Worm (Caenorhabditis elegans) whole organism, young adult: ENCODE results near the gene set-12.

Source experiments
- C06A6.2 ChIP-seq: fragments of 200-800 bp; sonication (Bioruptor generic); conservative IDR thresholded peaks from 2 replicates; pipeline ENCODE4 v1.3.6; 2022; ENCODE audit warnings: missing genetic modification characterization, missing compliant biosample characterization
- K11D2.4 ChIP-seq: fragments of 200-800 bp; sonication (Bioruptor generic); IDR thresholded peaks from 2 replicates; pipeline ENCODE4 v1.3.6; 2022; ENCODE audit warnings: missing genetic modification reagents, missing genetic modification characterization, missing compliant biosample characterization
- ama-1 ChIP-seq, 3 experiments: fragments of 150-350 bp in 1 of 3; sonication (generic microtip) in 2 of 3; optimal IDR thresholded peaks; 2 replicates each; lab custom pipeline; 2014 to 2018; ENCODE audit warnings: missing biosample characterization in 2 of 3, missing genetic modification characterization in 2 of 3, missing genetic modification reagents in 2 of 3
- attf-3 ChIP-seq: fragments of 200-800 bp; sonication (Bioruptor generic); conservative IDR thresholded peaks from 2 replicates; pipeline ENCODE4 v1.3.6; 2022; ENCODE audit warnings: missing genetic modification reagents, missing genetic modification characterization, missing compliant biosample characterization
- madf-6 ChIP-seq: fragments of 200-800 bp; sonication (Bioruptor generic); IDR thresholded peaks from 2 replicates; pipeline ENCODE4 v1.3.6; 2022; ENCODE audit warnings: missing genetic modification reagents, missing genetic modification characterization, missing compliant biosample characterization
- zfh-2 ChIP-seq: fragments of 200-800 bp; sonication (Bioruptor generic); conservative IDR thresholded peaks from 2 replicates; pipeline ENCODE4 v1.3.6; 2022; ENCODE audit warnings: missing genetic modification reagents, missing genetic modification characterization, missing compliant biosample characterization
- ztf-3 ChIP-seq: fragments of 200-800 bp; sonication (Bioruptor generic); optimal IDR thresholded peaks from 2 replicates; lab custom pipeline; 2018; ENCODE audit warnings: mild to moderate bottlenecking, missing genetic modification characterization, missing compliant biosample characterization

DNA sequence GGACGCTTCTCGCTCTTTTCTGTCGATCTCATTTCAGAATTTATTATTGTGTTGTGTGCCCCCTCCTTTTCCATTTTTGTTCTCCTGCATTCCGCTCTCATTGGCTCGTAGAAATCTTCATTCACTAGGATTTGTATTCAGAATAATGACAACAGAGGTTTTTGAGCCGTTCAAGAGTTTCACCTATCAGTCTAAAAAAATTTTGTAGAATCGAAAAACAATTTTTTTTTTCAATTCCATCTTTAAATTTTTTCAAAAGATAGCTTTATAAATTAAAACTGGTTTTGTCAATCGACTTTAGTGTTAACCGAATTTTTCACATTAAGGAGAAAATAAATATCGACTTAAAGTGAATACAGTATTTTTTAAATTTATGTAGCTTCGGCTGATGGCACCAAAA lies 25.4 kb downstream of the set-12 start, which contains the start of gene K09F5.4:
- TF ChIP-seq ztf-3 (no peak), ama-1 (optimal IDR thresholded peaks at IDR 0.05; lab: Kevin White, UChicago) (no peak), ama-1 (GFP tag; optimal IDR thresholded peaks at IDR 0.05; lab: Kevin White, UChicago) (no peak), zfh-2 (GFP tag; lab: Robert Waterston, UW) (no peak), C06A6.2 (GFP tag; lab: Robert Waterston, UW) (no peak), attf-3 (GFP tag; lab: Robert Waterston, UW) (no peak), madf-6 (GFP tag; lab: Robert Waterston, UW) (no peak), K11D2.4 (GFP tag; lab: Robert Waterston, UW) (no peak)
